Worm (Caenorhabditis elegans): Measurements from ENCODE around the gene clh-6.
A peak's percentile ranks its signal among the peaks of the same experiment; 100 is the strongest.

Gene clh-6

DNA sequence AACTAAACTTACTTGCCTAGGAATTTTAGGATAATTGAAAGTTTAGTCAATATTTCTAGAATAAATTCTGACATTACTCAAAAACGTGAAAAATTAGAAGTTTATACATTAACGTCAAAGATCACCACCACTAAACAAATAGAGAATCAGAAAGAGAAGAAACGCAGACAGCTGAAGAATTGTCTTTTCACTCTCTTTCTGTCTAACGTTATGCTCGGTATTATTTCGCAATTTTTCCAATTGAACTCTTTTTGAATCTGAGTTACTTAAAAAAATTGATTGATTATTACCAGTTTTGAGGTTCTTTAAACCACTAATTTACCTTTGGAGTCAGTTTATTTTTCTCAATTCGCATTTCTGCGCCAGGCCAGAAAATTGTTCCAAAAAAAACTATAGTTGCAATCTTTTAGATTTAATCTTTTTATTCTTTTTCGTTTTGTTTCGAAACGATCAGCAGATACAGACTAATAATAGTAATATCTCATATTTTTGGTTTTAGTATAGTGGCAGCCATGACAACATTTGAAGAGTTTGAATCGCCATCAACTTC, 37.7 kb upstream of the clh-6 start, which contains the start of gene nhr-154 (continued):
- TF ChIP-seq lin-13 (GFP tag; optimal IDR thresholded peaks at IDR 0.05) (no peak), lin-11 (tag; optimal IDR thresholded peaks at IDR 0.05) (no peak), Y55F3AM.14 (GFP tag; optimal IDR thresholded peaks at IDR 0.05) (no peak), sma-9 (GFP tag; optimal IDR thresholded peaks at IDR 0.05) (peak; percentile 72), sma-9 (tag; optimal IDR thresholded peaks at IDR 0.05) (no peak), ama-1 (optimal IDR thresholded peaks at IDR 0.05) (no peak), ceh-82 (tag; optimal IDR thresholded peaks at IDR 0.05) (no peak), lsy-2 (tag; optimal IDR thresholded peaks at IDR 0.05) (peak in 1 of 2 experiments; percentile 50)

- TF ChIP-seq ceh-16 (tag; optimal IDR thresholded peaks at IDR 0.05): no peak
- no peak for TF ChIP-seq nhr-11 (tag; optimal IDR thresholded peaks at IDR 0.05)
- no peak for TF ChIP-seq peb-1 (tag; optimal IDR thresholded peaks at IDR 0.05)
- TF ChIP-seq nhr-237 (tag; optimal IDR thresholded peaks at IDR 0.05): no peak
- no peak for TF ChIP-seq egl-27 (tag; optimal IDR thresholded peaks at IDR 0.05)
- TF ChIP-seq fos-1 (tag; optimal IDR thresholded peaks at IDR 0.05): no peak
- no peak for TF ChIP-seq nhr-12 (tag; optimal IDR thresholded peaks at IDR 0.05)
- TF ChIP-seq ceh-82 (tag; optimal IDR thresholded peaks at IDR 0.05): no peak
- TF ChIP-seq nhr-6 (tag; optimal IDR thresholded peaks at IDR 0.05): no peak
- no peak for TF ChIP-seq nhr-23 (tag; optimal IDR thresholded peaks at IDR 0.05)
- no peak for TF ChIP-seq unc-62 (GFP tag; optimal IDR thresholded peaks at IDR 0.05)
- no peak for TF ChIP-seq F13H6.1 (tag; optimal IDR thresholded peaks at IDR 0.05)
- no peak for TF ChIP-seq nhr-25 (tag; optimal IDR thresholded peaks at IDR 0.05)
- no peak for TF ChIP-seq lin-13 (GFP tag; optimal IDR thresholded peaks at IDR 0.05)
- TF ChIP-seq crh-2 (tag; optimal IDR thresholded peaks at IDR 0.05): no peak
- no peak for TF ChIP-seq nhr-77 (tag; optimal IDR thresholded peaks at IDR 0.05)
These were observed 35.0 kb upstream of the clh-6 start, which contains the start of gene nhr-209 for ce11 chrV:12098123-12098522. Gene nhr-209, plus strand, starts transcription at chrV:12098149.

DNA sequence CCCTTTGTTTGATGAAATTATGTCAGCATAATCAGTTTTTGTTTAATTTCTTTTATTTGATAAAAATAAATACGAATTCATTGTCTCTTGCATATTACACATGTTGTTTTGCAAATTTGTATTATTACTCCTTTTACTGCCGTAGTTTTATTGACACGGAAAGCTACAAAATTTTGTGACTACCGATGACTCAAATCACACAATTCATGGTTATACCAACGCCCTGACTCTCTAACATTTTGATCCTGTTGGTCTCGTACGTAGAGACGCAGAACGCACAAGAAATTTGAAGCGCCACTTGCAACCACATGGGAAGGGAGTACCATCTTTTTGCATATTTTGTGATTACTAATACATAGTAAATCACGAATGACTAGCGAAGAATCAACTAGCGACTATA, 32.7 kb upstream of the clh-6 start, which contains the start of gene nhr-207:
Gene nhr-207, plus strand, starts transcription at position 282 of the 400 bp plus-strand sequence.
- TF ChIP-seq sma-9 (GFP tag; optimal IDR thresholded peaks at IDR 0.05) (peak; percentile 60), sma-9 (tag; optimal IDR thresholded peaks at IDR 0.05) (no peak), nhr-129 (tag; optimal IDR thresholded peaks at IDR 0.05) (peak; percentile 9), ama-1 (optimal IDR thresholded peaks at IDR 0.05) (no peak), fos-1 (tag; optimal IDR thresholded peaks at IDR 0.05) (peak; percentile 72)

DNA sequence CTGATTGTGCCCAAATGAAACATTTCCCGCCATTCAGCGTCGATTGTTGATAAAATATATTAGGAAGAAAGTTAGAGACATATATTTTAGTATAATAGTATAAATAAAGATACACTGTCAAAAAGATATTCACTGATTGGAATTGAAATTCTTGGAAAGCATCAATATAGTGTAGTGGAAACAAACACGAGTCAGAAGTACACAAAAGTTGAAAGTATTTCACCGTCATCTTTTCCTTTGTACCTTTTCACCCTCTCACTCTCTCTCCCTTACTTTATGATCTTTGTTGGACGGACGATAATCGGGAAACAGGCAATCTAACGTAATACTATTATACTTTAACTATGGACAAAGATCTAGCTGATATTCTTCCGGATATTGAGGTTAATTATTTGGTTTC, 30.9 kb upstream of the clh-6 start, which contains the start of gene nhr-208:
Gene nhr-208, plus strand, starts transcription at position 288 of the 400 bp plus-strand sequence.
- TF ChIP-seq ztf-1 (GFP tag; conservative IDR thresholded peaks at IDR 0.05) (no peak), nhr-12 (tag; optimal IDR thresholded peaks at IDR 0.05) (no peak), lin-39 (tag; optimal IDR thresholded peaks at IDR 0.05) (no peak), fos-1 (tag; optimal IDR thresholded peaks at IDR 0.05) (peak; percentile 11), ceh-16 (tag; optimal IDR thresholded peaks at IDR 0.05) (no peak), sma-9 (GFP tag; optimal IDR thresholded peaks at IDR 0.05) (peak; percentile 11), sma-9 (tag; optimal IDR thresholded peaks at IDR 0.05) (no peak)

- no peak for TF ChIP-seq egl-27 (tag; optimal IDR thresholded peaks at IDR 0.05)
- no peak for TF ChIP-seq elt-1 (tag; optimal IDR thresholded peaks at IDR 0.05)
- TF ChIP-seq crh-2 (tag; optimal IDR thresholded peaks at IDR 0.05): peak; percentile 67
- TF ChIP-seq sma-9 (GFP tag; optimal IDR thresholded peaks at IDR 0.05): peak; percentile 56
- no peak for TF ChIP-seq sma-9 (tag; optimal IDR thresholded peaks at IDR 0.05)
- no peak for TF ChIP-seq dmd-4 (tag; optimal IDR thresholded peaks at IDR 0.05)
- TF ChIP-seq lsy-2 (tag; optimal IDR thresholded peaks at IDR 0.05): no peak
- TF ChIP-seq skn-1 (tag; optimal IDR thresholded peaks at IDR 0.05): no peak
- TF ChIP-seq nhr-77 (tag; optimal IDR thresholded peaks at IDR 0.05): no peak
- TF ChIP-seq nhr-21 (tag; optimal IDR thresholded peaks at IDR 0.05): no peak
- TF ChIP-seq sem-4 (tag; optimal IDR thresholded peaks at IDR 0.05): no peak
- TF ChIP-seq nhr-237 (tag; optimal IDR thresholded peaks at IDR 0.05): no peak
- TF ChIP-seq sma-3 (GFP tag; optimal IDR thresholded peaks at IDR 0.05): peak; percentile 21
- TF ChIP-seq F13H6.1 (tag; optimal IDR thresholded peaks at IDR 0.05): peak; percentile 7
- TF ChIP-seq nhr-129 (tag; optimal IDR thresholded peaks at IDR 0.05): peak; percentile 71
- TF ChIP-seq nhr-23 (tag; optimal IDR thresholded peaks at IDR 0.05): no peak
- no peak for TF ChIP-seq nhr-12 (tag; optimal IDR thresholded peaks at IDR 0.05)
- TF ChIP-seq ztf-4 (tag; optimal IDR thresholded peaks at IDR 0.05): no peak
- TF ChIP-seq lin-13 (GFP tag; optimal IDR thresholded peaks at IDR 0.05): no peak
- TF ChIP-seq nhr-11 (tag; optimal IDR thresholded peaks at IDR 0.05): no peak
- no peak for TF ChIP-seq C34F6.9 (tag; optimal IDR thresholded peaks at IDR 0.05)
- no peak for TF ChIP-seq aly-2 (tag; optimal IDR thresholded peaks at IDR 0.05)
- TF ChIP-seq alr-1 (tag; optimal IDR thresholded peaks at IDR 0.05): no peak
- TF ChIP-seq unc-39 (tag; optimal IDR thresholded peaks at IDR 0.05): no peak
- peak; percentile 85 for TF ChIP-seq fos-1 (tag; optimal IDR thresholded peaks at IDR 0.05)
- TF ChIP-seq nhr-25 (tag; optimal IDR thresholded peaks at IDR 0.05): peak; percentile 12
- no peak for TF ChIP-seq gmeb-1 (tag; optimal IDR thresholded peaks at IDR 0.05)
These were observed 28.6 kb upstream of the clh-6 start, which contains the start of gene nhr-206 for ce11 chrV:12091759-12092158. Gene nhr-206, plus strand, starts transcription at chrV:12092006.
